Worm (Caenorhabditis elegans) whole organism, L4 larva: ENCODE results near the gene cec-7.

Experiments
- Y5F2A.4 ChIP-seq: fragments of 200-800 bp; sonication (Bioruptor generic); optimal IDR thresholded peaks from 2 replicates; lab custom pipeline; 2018; ENCODE audit warnings: mild to moderate bottlenecking, missing genetic modification characterization, missing compliant biosample characterization
- aha-1 ChIP-seq: fragments of 150-350 bp; peaks from one replicate; lab custom pipeline; 2014; ENCODE audit warnings: missing biosample characterization, missing genetic modification characterization
- ceh-20 ChIP-seq: fragments of 200-800 bp; sonication (Bioruptor generic); IDR thresholded peaks from 2 replicates; pipeline ENCODE4 v1.3.6; 2022; ENCODE audit warnings: missing genetic modification reagents, missing genetic modification characterization, missing compliant biosample characterization
- daf-12 ChIP-seq: fragments of 150-350 bp; optimal IDR thresholded peaks from 2 replicates; lab custom pipeline; 2014; ENCODE audit warnings: missing biosample characterization, missing genetic modification reagents, missing genetic modification characterization
- dmd-6 ChIP-seq: fragments of 200-800 bp; sonication (Bioruptor generic); IDR thresholded peaks from 2 replicates; pipeline ENCODE4 v1.3.6; 2022; ENCODE audit warnings: missing genetic modification reagents, missing genetic modification characterization, missing compliant biosample characterization
- fos-1 ChIP-seq: fragments of 150-350 bp; optimal IDR thresholded peaks from 2 replicates; lab custom pipeline; 2014; ENCODE audit warnings: missing biosample characterization, missing genetic modification characterization
- jun-1 ChIP-seq: fragments of 150-350 bp; optimal IDR thresholded peaks from 2 replicates; lab custom pipeline; 2014; ENCODE audit warnings: missing biosample characterization, missing genetic modification reagents, missing genetic modification characterization
- lin-38 ChIP-seq: fragments of 200-800 bp; sonication (Bioruptor generic); IDR thresholded peaks from 2 replicates; pipeline ENCODE4 v1.3.6; 2022; ENCODE audit warnings: missing genetic modification reagents, missing genetic modification characterization, missing compliant biosample characterization
- lir-3 ChIP-seq: sonication (generic microtip); optimal IDR thresholded peaks from 2 replicates; lab custom pipeline; 2016; ENCODE audit warnings: mild to moderate bottlenecking, missing genetic modification characterization, missing compliant biosample characterization
- mdl-1 ChIP-seq, 2 experiments: fragments of 150-350 bp in 1 of 2; sonication (generic microtip) in 1 of 2; optimal IDR thresholded peaks; 2 replicates each; lab custom pipeline; 2014 to 2017; ENCODE audit warnings: missing biosample characterization in 2 of 2, missing genetic modification characterization in 2 of 2
- nhr-237 ChIP-seq: sonication (generic microtip); optimal IDR thresholded peaks from 2 replicates; lab custom pipeline; 2017; ENCODE audit warnings: missing biosample characterization, missing genetic modification characterization
- pqm-1 ChIP-seq: sonication (generic microtip); optimal IDR thresholded peaks from 2 replicates; lab custom pipeline; 2017; ENCODE audit warnings: missing biosample characterization, missing genetic modification characterization
- unc-62 ChIP-seq, 3 experiments: fragments of 150-350 bp in 1 of 3; sonication (generic microtip); optimal IDR thresholded peaks in 2 of 3; peaks in 1 of 3; 1 replicate in 1 of 3; 2 replicates in 2 of 3; lab custom pipeline; 2014 to 2017; ENCODE audit warnings: missing biosample characterization in 3 of 3, missing genetic modification characterization in 3 of 3, missing genetic modification reagents in 3 of 3, missing genotype in 1 of 3

DNA sequence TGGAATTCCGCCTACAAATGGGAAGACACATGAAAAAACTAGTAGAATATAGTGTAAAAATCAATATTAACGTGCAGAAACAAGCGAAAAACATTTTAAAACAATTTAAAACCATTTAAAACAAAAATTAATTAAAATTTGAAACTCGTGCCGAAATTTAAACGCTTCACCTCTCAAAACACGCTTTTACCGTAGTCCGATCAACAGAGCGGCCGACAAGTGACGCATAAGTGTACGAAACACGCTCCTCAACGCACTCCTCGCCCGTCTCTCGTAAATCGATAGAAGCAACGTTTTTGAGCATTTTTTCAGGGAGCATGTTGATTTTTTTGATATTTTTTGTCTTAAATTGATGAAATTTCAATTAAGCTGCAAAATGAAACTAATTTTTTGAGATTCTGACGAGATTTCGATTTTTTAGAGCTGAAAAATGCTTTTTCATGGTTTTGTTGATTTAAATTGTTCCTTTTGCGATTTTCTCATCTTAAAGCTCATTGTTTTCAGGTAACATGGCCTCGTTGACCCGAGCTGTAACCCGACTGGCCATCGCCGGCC is 27.7 kb upstream of the cec-7 start, which contains the start of gene cox-5A:
- no peak for TF ChIP-seq daf-12
- TF ChIP-seq mdl-1 (tag; optimal IDR thresholded peaks at IDR 0.05; lab: Kevin White, UChicago) = peak; percentile 47 to 91
- TF ChIP-seq aha-1 = peak; percentile 100
- TF ChIP-seq pqm-1 (tag; lab: Kevin White, UChicago) = peak; percentile 50
- peak; percentile 66 for TF ChIP-seq nhr-237 (tag; lab: Kevin White, UChicago)
- peak; percentile 97 for TF ChIP-seq jun-1 (tag; lab: Kevin White, UChicago)
- TF ChIP-seq lin-38 (GFP tag; lab: Robert Waterston, UW) = peak; percentile 96
- TF ChIP-seq fos-1 = peak; percentile 97
- TF ChIP-seq lir-3 (tag; lab: Kevin White, UChicago) = peak; percentile 78
- TF ChIP-seq unc-62 (GFP tag; optimal IDR thresholded peaks at IDR 0.05 in 1 of 2; lab: Kevin White, UChicago) = peak in 1 of 2 experiments; percentile 100
- no peak for TF ChIP-seq unc-62 (tag; optimal IDR thresholded peaks at IDR 0.05; lab: Kevin White, UChicago)
- TF ChIP-seq Y5F2A.4 (GFP tag; lab: Kevin White, UChicago) = peak; percentile 92
- TF ChIP-seq dmd-6 (GFP tag; lab: Robert Waterston, UW) = peak; percentile 99
- TF ChIP-seq ceh-20 (GFP tag; lab: Robert Waterston, UW) = peak; percentile 99
